Fruit fly (Drosophila melanogaster): ENCODE data around the gene CG5160.

CG5160 gene

DNA sequence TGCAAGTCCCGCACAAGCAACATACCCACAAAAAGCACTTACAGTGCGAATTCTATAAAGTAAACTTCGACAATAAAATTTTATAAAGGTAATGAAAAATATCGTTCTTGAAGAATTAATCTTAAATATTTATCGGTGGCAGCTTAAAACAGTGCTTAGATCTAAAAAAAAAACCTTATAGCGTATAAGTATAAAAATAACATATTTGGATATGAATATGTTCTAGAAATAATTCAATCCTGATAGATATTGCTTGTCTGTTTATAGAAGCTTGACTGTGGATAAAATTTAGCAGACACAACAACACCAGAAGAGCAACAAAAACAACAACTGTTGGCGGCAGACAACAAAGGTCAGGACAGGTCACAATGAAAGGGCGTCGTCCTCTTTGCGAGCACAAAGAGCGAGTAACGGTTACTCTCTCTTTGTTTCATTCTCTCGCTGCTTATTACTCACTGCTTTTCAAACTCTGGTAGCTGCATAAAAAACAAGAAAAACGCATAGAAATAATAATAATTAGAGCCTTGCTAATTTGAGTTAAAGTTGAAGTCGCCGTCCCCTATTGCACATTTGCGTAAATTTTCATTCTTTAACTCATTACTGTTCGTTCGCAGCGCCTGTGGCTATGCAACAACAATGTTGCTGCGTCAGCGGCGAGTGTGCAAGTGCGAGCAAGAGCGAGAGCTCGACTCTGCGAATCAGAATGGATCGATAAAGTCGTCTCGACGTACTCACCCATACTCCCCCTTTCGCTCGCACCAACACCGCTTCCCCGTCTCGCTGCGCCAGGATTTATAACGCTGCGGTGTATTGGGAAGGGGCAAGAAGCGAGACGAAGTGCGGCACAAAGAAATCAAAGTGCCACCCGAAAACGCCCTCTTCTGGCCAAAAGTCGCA lies 21.1 kb upstream of the CG5160 start:
- TF ChIP-seq Hnf4 (GFP tag; optimal IDR thresholded peaks at IDR 0.05) (peak; percentile 46), woc (GFP tag; optimal IDR thresholded peaks at IDR 0.05) (peak; percentile 3), Dfd (GFP tag; optimal IDR thresholded peaks at IDR 0.05) (no peak), fru (GFP tag; optimal IDR thresholded peaks at IDR 0.05) (peak; percentile 67), Abd-B (GFP tag; optimal IDR thresholded peaks at IDR 0.05) (no peak), brk (GFP tag; optimal IDR thresholded peaks at IDR 0.05) (no peak), jim (GFP tag; optimal IDR thresholded peaks at IDR 0.05) (no peak), Hr78 (GFP tag; optimal IDR thresholded peaks at IDR 0.05) (no peak), Sp1 (GFP tag; optimal IDR thresholded peaks at IDR 0.05) (peak; percentile 93), Vsx2 (GFP tag; optimal IDR thresholded peaks at IDR 0.05; ENCODE audit: partially characterized antibody) (no peak), Hr83 (GFP tag; optimal IDR thresholded peaks at IDR 0.05; ENCODE audit: poor library complexity, severe bottlenecking) (peak; percentile 74), Jra (GFP tag; optimal IDR thresholded peaks at IDR 0.05) (peak; percentile 50), usp (GFP tag; optimal IDR thresholded peaks at IDR 0.05) (no peak), pan (optimal IDR thresholded peaks at IDR 0.05) (no peak), dsf (GFP tag; optimal IDR thresholded peaks at IDR 0.05; ENCODE audit: borderline replicate concordance) (peak; percentile 65), Rel (GFP tag; optimal IDR thresholded peaks at IDR 0.05) (no peak), Rel (tag; optimal IDR thresholded peaks at IDR 0.05) (peak; percentile 87), tai (GFP tag; optimal IDR thresholded peaks at IDR 0.05) (peak; percentile 55), Mio (GFP tag; optimal IDR thresholded peaks at IDR 0.05) (no peak), CG9705 (GFP tag; optimal IDR thresholded peaks at IDR 0.05) (peak; percentile 89), h (GFP tag; optimal IDR thresholded peaks at IDR 0.05) (peak; percentile 70), dmrt93B (GFP tag; optimal IDR thresholded peaks at IDR 0.05) (peak; percentile 79), CrebA (GFP tag; optimal IDR thresholded peaks at IDR 0.05; ENCODE audit: borderline replicate concordance) (no peak), N (GFP tag; optimal IDR thresholded peaks at IDR 0.05) (no peak), rgr (GFP tag; optimal IDR thresholded peaks at IDR 0.05) (peak; percentile 43), OdsH (GFP tag; optimal IDR thresholded peaks at IDR 0.05) (peak; percentile 75), foxo (GFP tag; optimal IDR thresholded peaks at IDR 0.05) (peak; percentile 0 to 74), ey (GFP tag; optimal IDR thresholded peaks at IDR 0.05) (peak; percentile 61), sage (GFP tag; optimal IDR thresholded peaks at IDR 0.05) (no peak), lola (GFP tag; optimal IDR thresholded peaks at IDR 0.05) (no peak), br (GFP tag; optimal IDR thresholded peaks at IDR 0.05) (peak; percentile 80), sv (GFP tag; optimal IDR thresholded peaks at IDR 0.05) (no peak), GATAd (GFP tag; optimal IDR thresholded peaks at IDR 0.05) (no peak), HLH106 (tag; optimal IDR thresholded peaks at IDR 0.05) (peak; percentile 97), CG32264 (GFP tag; optimal IDR thresholded peaks at IDR 0.05) (peak; percentile 6), dl (GFP tag; optimal IDR thresholded peaks at IDR 0.05; ENCODE audit: insufficient read depth in 1 of 2, partially characterized antibody in 2 of 2) (peak in 1 of 2 experiments; percentile 34), Dif (GFP tag; optimal IDR thresholded peaks at IDR 0.05; ENCODE audit: partially characterized antibody) (peak; percentile 25), psq (GFP tag; optimal IDR thresholded peaks at IDR 0.05) (peak; percentile 54), Myc (optimal IDR thresholded peaks at IDR 0.05) (no peak)

DNA sequence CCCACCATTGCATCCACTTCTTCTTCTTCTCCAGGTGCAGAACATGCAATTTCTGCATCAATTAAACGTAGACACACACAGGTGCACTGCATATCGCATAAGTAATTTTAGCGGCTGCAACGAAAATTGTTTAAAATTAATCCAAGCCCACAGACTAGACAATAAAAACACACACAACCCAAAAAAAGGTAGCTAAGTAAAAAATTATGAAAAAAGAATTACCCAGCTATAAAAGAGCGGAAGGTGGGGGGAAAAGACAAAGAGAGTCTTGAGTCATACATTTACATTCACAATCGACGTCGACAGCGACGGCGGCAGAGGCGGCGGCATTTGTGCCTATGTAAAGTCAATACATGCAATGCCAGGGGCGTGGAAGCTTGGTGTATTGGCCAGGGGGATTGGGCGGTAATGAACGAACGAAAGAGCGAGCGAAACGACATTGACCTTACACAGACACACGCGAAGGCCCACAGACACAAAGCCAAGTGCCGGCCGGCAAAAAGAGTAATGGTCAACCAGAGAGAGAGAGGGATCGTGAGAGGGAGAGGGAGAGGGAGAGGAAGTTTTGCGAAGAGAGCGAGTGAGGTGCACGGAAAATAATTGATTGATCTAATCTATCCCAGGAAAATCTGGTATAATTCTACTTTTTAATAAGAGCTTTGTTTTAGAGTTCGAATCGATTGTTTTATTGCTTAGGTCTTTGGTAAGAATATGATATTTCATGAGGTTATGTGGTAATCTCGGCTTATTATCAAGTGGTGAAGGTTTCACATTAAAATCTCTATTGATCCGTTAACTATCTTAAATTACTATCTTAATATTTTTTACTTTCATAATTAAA lies 19.8 kb upstream of the CG5160 start:
- TF ChIP-seq dmrt93B (GFP tag; optimal IDR thresholded peaks at IDR 0.05) (peak; percentile 71), OdsH (GFP tag; optimal IDR thresholded peaks at IDR 0.05) (peak; percentile 83), Jra (GFP tag; optimal IDR thresholded peaks at IDR 0.05) (peak; percentile 87), Vsx2 (GFP tag; optimal IDR thresholded peaks at IDR 0.05; ENCODE audit: partially characterized antibody) (no peak), ey (GFP tag; optimal IDR thresholded peaks at IDR 0.05) (peak; percentile 68), CrebA (GFP tag; optimal IDR thresholded peaks at IDR 0.05; ENCODE audit: borderline replicate concordance) (no peak), CG32264 (GFP tag; optimal IDR thresholded peaks at IDR 0.05) (no peak), sage (GFP tag; optimal IDR thresholded peaks at IDR 0.05) (peak; percentile 59), jim (GFP tag; optimal IDR thresholded peaks at IDR 0.05) (no peak), foxo (GFP tag; optimal IDR thresholded peaks at IDR 0.05) (peak in 1 of 2 experiments; percentile 82), Hnf4 (GFP tag; optimal IDR thresholded peaks at IDR 0.05) (peak; percentile 2), Dif (GFP tag; optimal IDR thresholded peaks at IDR 0.05; ENCODE audit: partially characterized antibody) (peak; percentile 89), h (GFP tag; optimal IDR thresholded peaks at IDR 0.05) (peak; percentile 73), CG9705 (GFP tag; optimal IDR thresholded peaks at IDR 0.05) (no peak), dsf (GFP tag; optimal IDR thresholded peaks at IDR 0.05; ENCODE audit: borderline replicate concordance) (no peak), Myc (optimal IDR thresholded peaks at IDR 0.05) (no peak), pan (optimal IDR thresholded peaks at IDR 0.05) (no peak), tai (GFP tag; optimal IDR thresholded peaks at IDR 0.05) (peak; percentile 21), dl (GFP tag; optimal IDR thresholded peaks at IDR 0.05; ENCODE audit: insufficient read depth in 1 of 2, partially characterized antibody in 2 of 2) (peak in 1 of 2 experiments; percentile 60), sv (GFP tag; optimal IDR thresholded peaks at IDR 0.05) (no peak), Dfd (GFP tag; optimal IDR thresholded peaks at IDR 0.05) (no peak), HLH106 (tag; optimal IDR thresholded peaks at IDR 0.05) (peak; percentile 78), Abd-B (GFP tag; optimal IDR thresholded peaks at IDR 0.05) (no peak), Mio (GFP tag; optimal IDR thresholded peaks at IDR 0.05) (no peak), rgr (GFP tag; optimal IDR thresholded peaks at IDR 0.05) (peak; percentile 74), woc (GFP tag; optimal IDR thresholded peaks at IDR 0.05) (peak; percentile 49), lola (GFP tag; optimal IDR thresholded peaks at IDR 0.05) (no peak), GATAd (GFP tag; optimal IDR thresholded peaks at IDR 0.05) (no peak), Hr83 (GFP tag; optimal IDR thresholded peaks at IDR 0.05; ENCODE audit: poor library complexity, severe bottlenecking) (peak; percentile 76), N (GFP tag; optimal IDR thresholded peaks at IDR 0.05) (no peak), Rel (GFP tag; optimal IDR thresholded peaks at IDR 0.05) (no peak), Rel (tag; optimal IDR thresholded peaks at IDR 0.05) (peak; percentile 45), brk (GFP tag; optimal IDR thresholded peaks at IDR 0.05) (peak; percentile 6), fru (GFP tag; optimal IDR thresholded peaks at IDR 0.05) (peak; percentile 72), Hr78 (GFP tag; optimal IDR thresholded peaks at IDR 0.05) (no peak)
